Fruit fly (Drosophila melanogaster) whole organism, adult: ENCODE results near the gene CG5388.

ENCODE experiments used
- CG11617 ChIP-seq: fragments of 200-800 bp; sonication (Bioruptor generic); optimal IDR thresholded peaks from 2 replicates; lab custom pipeline; 2017; ENCODE audit warnings: mild to moderate bottlenecking, missing biosample characterization, missing genetic modification reagents, missing genetic modification characterization
- CG12768 ChIP-seq: fragments of 200-800 bp; sonication (Bioruptor generic); optimal IDR thresholded peaks from 2 replicates; lab custom pipeline; 2017; ENCODE audit warnings: missing biosample characterization, missing genetic modification characterization, mild to moderate bottlenecking, moderate library complexity, missing genetic modification reagents
- CG14711 ChIP-seq: fragments of 200-800 bp; sonication (Bioruptor generic); optimal IDR thresholded peaks from 2 replicates; lab custom pipeline; 2018; ENCODE audit warnings: missing biosample characterization, mild to moderate bottlenecking, missing genetic modification characterization, moderate library complexity
- CG1620 ChIP-seq: fragments of 200-800 bp; sonication (Bioruptor generic); optimal IDR thresholded peaks from 2 replicates; lab custom pipeline; 2016; ENCODE audit warnings: missing biosample characterization, missing genetic modification characterization
- CG5204 ChIP-seq: fragments of 200-800 bp; sonication (Bioruptor generic); optimal IDR thresholded peaks from 2 replicates; lab custom pipeline; 2016; ENCODE audit warnings: missing biosample characterization, missing genetic modification characterization
- CG7045 ChIP-seq: fragments of 200-800 bp; sonication (Bioruptor generic); optimal IDR thresholded peaks from 2 replicates; lab custom pipeline; 2017; ENCODE audit warnings: missing biosample characterization, mild to moderate bottlenecking, missing genetic modification characterization
- CG7101 ChIP-seq: fragments of 200-800 bp; sonication (Bioruptor generic); optimal IDR thresholded peaks from 2 replicates; lab custom pipeline; 2018; ENCODE audit warnings: missing biosample characterization, mild to moderate bottlenecking, missing genetic modification characterization, moderate library complexity
- Clk ChIP-seq: fragments of 200-800 bp; sonication (Bioruptor generic); optimal IDR thresholded peaks from 2 replicates; lab custom pipeline; 2017; ENCODE audit warnings: missing biosample characterization, missing genetic modification characterization
- ovo ChIP-seq: fragments of 200-800 bp; sonication (Bioruptor generic); optimal IDR thresholded peaks from 2 replicates; lab custom pipeline; 2016; ENCODE audit warnings: missing biosample characterization, missing genetic modification characterization
- pad ChIP-seq: fragments of 200-800 bp; sonication (Bioruptor generic); optimal IDR thresholded peaks from 3 replicates; lab custom pipeline; 2017; ENCODE audit warnings: missing biosample characterization, missing genetic modification characterization, mild to moderate bottlenecking, moderate library complexity, missing genetic modification reagents
- tj ChIP-seq: fragments of 200-800 bp; sonication (Bioruptor generic); optimal IDR thresholded peaks from 3 replicates; lab custom pipeline; 2017; ENCODE audit warnings: missing biosample characterization, mild to moderate bottlenecking, missing genetic modification characterization, moderate library complexity
- toe ChIP-seq: fragments of 200-800 bp; sonication (Bioruptor generic); optimal IDR thresholded peaks from 2 replicates; lab custom pipeline; 2016; ENCODE audit warnings: missing biosample characterization, missing genetic modification characterization

dm6 chr3R:22334050-22334449 is 6.1 kb downstream of the CG5388 start, which contains the start of gene CG5391:
- no peak for TF ChIP-seq CG7045 (GFP tag; lab: Kevin White, UChicago)
- no peak for TF ChIP-seq pad (GFP tag; lab: Kevin White, UChicago)
- no peak for TF ChIP-seq CG1620 (GFP tag; lab: Kevin White, UChicago)
- no peak for TF ChIP-seq CG5204 (GFP tag; lab: Kevin White, UChicago)
- TF ChIP-seq CG12768 (GFP tag; lab: Kevin White, UChicago), result no peak
- TF ChIP-seq tj (GFP tag; lab: Kevin White, UChicago), result no peak
- no peak for TF ChIP-seq CG7101 (tag; lab: Kevin White, UChicago)
- TF ChIP-seq CG14711 (tag; lab: Kevin White, UChicago), result no peak
- TF ChIP-seq Clk (GFP tag; lab: Kevin White, UChicago), result no peak
- no peak for TF ChIP-seq toe (GFP tag; lab: Kevin White, UChicago)
- TF ChIP-seq CG11617 (GFP tag; lab: Kevin White, UChicago), result no peak
- no peak for TF ChIP-seq ovo (GFP tag; lab: Kevin White, UChicago)
